Worm (Caenorhabditis elegans) whole organism, early embryonic: Measurements from ENCODE around the gene cyp-14A3.

ENCODE experiments used
- B0310.2 ChIP-seq: sonication (generic microtip); optimal IDR thresholded peaks from 2 replicates; lab custom pipeline; 2016; ENCODE audit warnings: mild to moderate bottlenecking, missing genetic modification characterization, missing compliant biosample characterization
- aly-1 ChIP-seq: sonication (generic microtip); optimal IDR thresholded peaks from 2 replicates; lab custom pipeline; 2016; ENCODE audit warnings: missing genetic modification characterization, missing compliant biosample characterization
- ama-1 ChIP-seq: fragments of 150-350 bp; optimal IDR thresholded peaks from 2 replicates; lab custom pipeline; 2014
- ceh-13 ChIP-seq: fragments of 200-800 bp; sonication (Bioruptor generic); optimal IDR thresholded peaks from 2 replicates; lab custom pipeline; 2018; ENCODE audit warnings: mild to moderate bottlenecking, missing genetic modification characterization, missing compliant biosample characterization
- ceh-36 ChIP-seq: sonication (generic microtip); optimal IDR thresholded peaks from 2 replicates; lab custom pipeline; 2016; ENCODE audit warnings: missing genetic modification characterization, inconsistent platforms, missing compliant biosample characterization
- ets-7 ChIP-seq: sonication (generic microtip); optimal IDR thresholded peaks from 2 replicates; lab custom pipeline; 2016; ENCODE audit warnings: missing genotype, missing genetic modification characterization, missing compliant biosample characterization
- flt-1 ChIP-seq: fragments of 200-800 bp; sonication (Bioruptor generic); IDR thresholded peaks from 2 replicates; pipeline ENCODE4 v1.3.6; 2022; ENCODE audit warnings: missing genetic modification characterization, missing compliant biosample characterization
- hmbx-1 ChIP-seq: sonication (generic microtip); optimal IDR thresholded peaks from 2 replicates; lab custom pipeline; 2016; ENCODE audit warnings: mild to moderate bottlenecking, missing genetic modification characterization, missing compliant biosample characterization
- hmg-4 ChIP-seq: fragments of 200-800 bp; sonication (Bioruptor generic); optimal IDR thresholded peaks from 2 replicates; lab custom pipeline; 2018; ENCODE audit warnings: mild to moderate bottlenecking, missing genetic modification characterization, missing compliant biosample characterization
- pes-1 ChIP-seq: fragments of 200-800 bp; sonication (Bioruptor generic); IDR thresholded peaks from 2 replicates; pipeline ENCODE4 v1.3.6; 2022; ENCODE audit warnings: missing genetic modification reagents, missing genetic modification characterization, missing compliant biosample characterization
- scrt-1 ChIP-seq: fragments of 200-800 bp; sonication (Bioruptor generic); IDR thresholded peaks from 2 replicates; pipeline ENCODE4 v1.3.6; 2022; ENCODE audit warnings: missing genetic modification characterization, missing compliant biosample characterization
- tbx-11 ChIP-seq: fragments of 200-800 bp; sonication (Bioruptor generic); IDR thresholded peaks from 2 replicates; pipeline ENCODE4 v1.3.6; 2022; ENCODE audit warnings: missing genetic modification characterization, missing compliant biosample characterization
- tbx-37 ChIP-seq: fragments of 200-800 bp; sonication (Bioruptor generic); conservative IDR thresholded peaks from 2 replicates; pipeline ENCODE4 v1.3.6; 2022; ENCODE audit warnings: missing genetic modification reagents, missing genetic modification characterization, missing compliant biosample characterization
- tra-4 ChIP-seq: sonication (generic microtip); optimal IDR thresholded peaks from 2 replicates; lab custom pipeline; 2017; ENCODE audit warnings: missing genetic modification characterization, missing compliant biosample characterization

ce11 chrX:13286533-13286932 is 12.5 kb upstream of the cyp-14A3 start, which contains the start of gene R04D3.2:
- no peak for TF ChIP-seq ama-1 (lab: Kevin White, UChicago)
- TF ChIP-seq tbx-37 (GFP tag; lab: Robert Waterston, UW), result no peak
- no peak for TF ChIP-seq aly-1 (tag; lab: Kevin White, UChicago)
- no peak for TF ChIP-seq ceh-36 (tag; lab: Kevin White, UChicago)
- no peak for TF ChIP-seq tra-4 (tag; lab: Kevin White, UChicago)
- TF ChIP-seq hmbx-1 (tag; lab: Kevin White, UChicago), result no peak
- no peak for TF ChIP-seq scrt-1 (GFP tag; lab: Robert Waterston, UW)
- no peak for TF ChIP-seq ets-7 (tag; lab: Kevin White, UChicago)
- TF ChIP-seq flt-1 (GFP tag; lab: Robert Waterston, UW), result no peak
- no peak for TF ChIP-seq tbx-11
- no peak for TF ChIP-seq B0310.2 (tag; lab: Kevin White, UChicago)
- TF ChIP-seq ceh-13 (GFP tag; lab: Kevin White, UChicago), result no peak
- TF ChIP-seq pes-1, result no peak
- TF ChIP-seq hmg-4 (GFP tag; lab: Kevin White, UChicago), result no peak
